Worm (Caenorhabditis elegans) whole organism, young adult: Measurements from ENCODE around the gene str-111.

Source experiments
- F33H1.4 ChIP-seq: fragments of 200-800 bp; sonication (Bioruptor generic); IDR thresholded peaks from 2 replicates; pipeline ENCODE4 v1.3.6; 2022; ENCODE audit warnings: missing genetic modification reagents, missing genetic modification characterization, missing compliant biosample characterization
- F49E8.2 ChIP-seq: sonication (generic microtip); optimal IDR thresholded peaks from 3 replicates; lab custom pipeline; 2017; ENCODE audit warnings: missing genetic modification characterization, mild to moderate bottlenecking, missing compliant biosample characterization, antibody characterized with exemption, moderate library complexity; ENCODE audit not compliant: insufficient read depth
- Y53G8AR.9 ChIP-seq: fragments of 200-800 bp; sonication (Bioruptor generic); conservative IDR thresholded peaks from 2 replicates; pipeline ENCODE4 v1.3.6; 2022; ENCODE audit warnings: missing genetic modification reagents, missing genetic modification characterization, missing compliant biosample characterization
- Y95B8A.8 ChIP-seq: fragments of 200-800 bp; sonication (Bioruptor generic); IDR thresholded peaks from 2 replicates; pipeline ENCODE4 v1.3.6; 2022; ENCODE audit warnings: missing genetic modification reagents, missing genetic modification characterization, missing compliant biosample characterization
- attf-5 ChIP-seq: fragments of 200-800 bp; sonication (Bioruptor generic); optimal IDR thresholded peaks from 2 replicates; lab custom pipeline; 2018; ENCODE audit warnings: mild to moderate bottlenecking, missing genetic modification characterization, missing compliant biosample characterization
- attf-6 ChIP-seq: fragments of 200-800 bp; sonication (Bioruptor generic); IDR thresholded peaks from 2 replicates; pipeline ENCODE4 v1.3.6; 2022; ENCODE audit warnings: missing genetic modification reagents, missing genetic modification characterization, missing compliant biosample characterization
- bed-2 ChIP-seq: fragments of 200-800 bp; sonication (Bioruptor generic); IDR thresholded peaks from 2 replicates; pipeline ENCODE4 v1.3.6; 2022; ENCODE audit warnings: missing genetic modification reagents, missing genetic modification characterization, missing compliant biosample characterization
- ceh-27 ChIP-seq: fragments of 200-800 bp; sonication (Bioruptor generic); optimal IDR thresholded peaks from 2 replicates; lab custom pipeline; 2018; ENCODE audit warnings: mild to moderate bottlenecking, missing genetic modification characterization, moderate library complexity, missing compliant biosample characterization
- efl-1 ChIP-seq: fragments of 150-350 bp; optimal IDR thresholded peaks from 2 replicates; lab custom pipeline; 2014; ENCODE audit warnings: missing biosample characterization, missing genetic modification reagents, missing genetic modification characterization
- egl-18 ChIP-seq: fragments of 200-800 bp; sonication (Bioruptor generic); IDR thresholded peaks from 2 replicates; pipeline ENCODE4 v1.3.6; 2022; ENCODE audit warnings: missing genetic modification reagents, missing genetic modification characterization, missing compliant biosample characterization
- ets-4 ChIP-seq: fragments of 200-800 bp; sonication (Bioruptor generic); optimal IDR thresholded peaks from 2 replicates; lab custom pipeline; 2018; ENCODE audit warnings: mild to moderate bottlenecking, missing genetic modification characterization, missing compliant biosample characterization
- gei-17 ChIP-seq: fragments of 200-800 bp; sonication (Bioruptor generic); optimal IDR thresholded peaks from 2 replicates; lab custom pipeline; 2018; ENCODE audit warnings: mild to moderate bottlenecking, missing genetic modification characterization, missing compliant biosample characterization
- hmg-20 ChIP-seq: fragments of 200-800 bp; sonication (Bioruptor generic); IDR thresholded peaks from 2 replicates; pipeline ENCODE4 v1.3.6; 2022; ENCODE audit warnings: missing genetic modification reagents, missing genetic modification characterization, missing compliant biosample characterization
- lag-1 ChIP-seq: fragments of 200-800 bp; sonication (Bioruptor generic); IDR thresholded peaks from 2 replicates; pipeline ENCODE4 v1.3.6; 2022; ENCODE audit warnings: missing genetic modification reagents, missing genetic modification characterization, missing compliant biosample characterization
- let-607 ChIP-seq, 2 experiments: fragments of 200-800 bp in 1 of 2; sonication (Bioruptor generic) in 1 of 2; sonication (generic microtip) in 1 of 2; optimal IDR thresholded peaks; 2 replicates each; lab custom pipeline; 2016 to 2018; ENCODE audit warnings: mild to moderate bottlenecking in 2 of 2, missing compliant biosample characterization in 2 of 2, missing genetic modification characterization in 2 of 2, moderate library complexity in 2 of 2, missing genotype in 1 of 2
- lin-54 ChIP-seq: fragments of 200-800 bp; sonication (Bioruptor generic); optimal IDR thresholded peaks from 2 replicates; lab custom pipeline; 2018; ENCODE audit warnings: mild to moderate bottlenecking, missing genetic modification characterization, missing compliant biosample characterization
- lsy-27 ChIP-seq: sonication (generic microtip); optimal IDR thresholded peaks from 2 replicates; lab custom pipeline; 2017; ENCODE audit warnings: missing genetic modification characterization, mild to moderate bottlenecking, missing compliant biosample characterization, antibody characterized with exemption, missing genotype, borderline replicate concordance; ENCODE audit not compliant: insufficient read depth
- nfya-1 ChIP-seq: sonication (generic microtip); optimal IDR thresholded peaks from 2 replicates; lab custom pipeline; 2017; ENCODE audit warnings: antibody characterized with exemption, missing compliant biosample characterization, missing genetic modification characterization, borderline replicate concordance; ENCODE audit not compliant: insufficient read depth
- nhr-80 ChIP-seq: sonication (generic microtip); optimal IDR thresholded peaks from 2 replicates; lab custom pipeline; 2016; ENCODE audit warnings: missing genetic modification characterization, missing compliant biosample characterization
- pbrm-1 ChIP-seq: fragments of 200-800 bp; sonication (Bioruptor generic); IDR thresholded peaks from 2 replicates; pipeline ENCODE4 v1.3.6; 2022; ENCODE audit warnings: missing genetic modification reagents, missing genetic modification characterization, missing compliant biosample characterization
- rec-8 ChIP-seq, 2 experiments: sonication (generic microtip); optimal IDR thresholded peaks; 2 replicates each; lab custom pipeline; 2016; ENCODE audit warnings: mild to moderate bottlenecking in 2 of 2, missing genetic modification characterization in 2 of 2, missing genetic modification reagents in 2 of 2, missing genotype in 2 of 2, missing biosample characterization in 1 of 2, missing compliant biosample characterization in 1 of 2, moderate library complexity in 1 of 2
- snpc-1.1 ChIP-seq: sonication (generic microtip); optimal IDR thresholded peaks from 2 replicates; lab custom pipeline; 2017; ENCODE audit warnings: missing genetic modification characterization, mild to moderate bottlenecking, missing compliant biosample characterization, antibody characterized with exemption, moderate library complexity, missing genotype, missing genetic modification reagents; ENCODE audit not compliant: insufficient read depth
- snpc-4 ChIP-seq, 5 experiments: fragments of 150-350 bp in 1 of 5; sonication (generic microtip) in 4 of 5; optimal IDR thresholded peaks; 2 replicates each; lab custom pipeline; 2014 to 2018; ENCODE audit warnings: missing genetic modification characterization in 5 of 5, missing biosample characterization in 3 of 5, antibody characterized with exemption in 2 of 5, mild to moderate bottlenecking in 2 of 5, missing compliant biosample characterization in 2 of 5, missing genotype in 2 of 5, moderate library complexity in 2 of 5, missing genetic modification reagents in 1 of 5
- tbp1 ChIP-seq: fragments of 200-800 bp; sonication (Bioruptor generic); optimal IDR thresholded peaks from 2 replicates; lab custom pipeline; 2018; ENCODE audit warnings: mild to moderate bottlenecking, missing genetic modification characterization, missing compliant biosample characterization
- zfh-2 ChIP-seq: fragments of 200-800 bp; sonication (Bioruptor generic); conservative IDR thresholded peaks from 2 replicates; pipeline ENCODE4 v1.3.6; 2022; ENCODE audit warnings: missing genetic modification reagents, missing genetic modification characterization, missing compliant biosample characterization
- ztf-22 ChIP-seq: fragments of 200-800 bp; sonication (Bioruptor generic); optimal IDR thresholded peaks from 2 replicates; lab custom pipeline; 2018; ENCODE audit warnings: mild to moderate bottlenecking, missing genetic modification characterization, moderate library complexity, missing compliant biosample characterization
- ztf-28 ChIP-seq: fragments of 200-800 bp; sonication (Bioruptor generic); IDR thresholded peaks from 2 replicates; pipeline ENCODE4 v1.3.6; 2022; ENCODE audit warnings: missing genetic modification reagents, missing genetic modification characterization, missing compliant biosample characterization
- ztf-3 ChIP-seq: fragments of 200-800 bp; sonication (Bioruptor generic); optimal IDR thresholded peaks from 2 replicates; lab custom pipeline; 2018; ENCODE audit warnings: mild to moderate bottlenecking, missing genetic modification characterization, missing compliant biosample characterization

str-111 gene

DNA sequence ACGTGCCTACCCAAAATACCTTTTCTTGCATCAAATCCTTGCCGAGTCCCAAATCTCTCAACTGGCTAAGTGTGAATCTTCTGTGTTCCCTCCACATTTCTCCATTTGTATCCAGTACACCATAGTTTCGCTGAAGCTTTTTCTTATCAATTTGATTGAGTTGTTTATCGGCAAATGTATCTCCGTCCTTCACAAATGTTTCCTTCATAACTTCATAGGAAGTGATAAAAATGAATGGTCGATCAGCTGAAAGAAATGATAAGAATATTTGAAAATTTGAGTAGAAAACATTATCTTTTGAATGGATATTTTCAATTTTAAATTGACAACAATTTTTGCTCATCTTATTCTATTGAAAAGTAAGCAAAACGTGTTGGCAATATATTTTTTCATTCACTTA is 6.3 kb upstream of the str-111 start:
- TF ChIP-seq lag-1 (no peak), ztf-3 (no peak), nhr-80 (tag; lab: Kevin White, UChicago) (peak; percentile 32), attf-5 (GFP tag; lab: Kevin White, UChicago) (no peak), gei-17 (GFP tag; lab: Kevin White, UChicago) (no peak), Y53G8AR.9 (GFP tag; lab: Robert Waterston, UW) (no peak)
- TF ChIP-seq, all 124 proteins: peak for 1

- TF ChIP-seq snpc-4 (GFP tag; optimal IDR thresholded peaks at IDR 0.05; lab: Kevin White, UChicago) (no peak), snpc-4 (tag; optimal IDR thresholded peaks at IDR 0.05; lab: Kevin White, UChicago) (no peak), rec-8 (tag; optimal IDR thresholded peaks at IDR 0.05; lab: Kevin White, UChicago) (no peak), ztf-22 (GFP tag; lab: Kevin White, UChicago) (no peak), F33H1.4 (GFP tag; lab: Robert Waterston, UW) (no peak), ztf-28 (GFP tag; lab: Robert Waterston, UW) (no peak), attf-6 (GFP tag; lab: Robert Waterston, UW) (no peak), tbp1 (GFP tag; lab: Kevin White, UChicago) (no peak), nfya-1 (tag; lab: Kevin White, UChicago) (no peak), lsy-27 (no peak), lin-54 (GFP tag; lab: Kevin White, UChicago) (no peak), egl-18 (GFP tag; lab: Robert Waterston, UW) (no peak), let-607 (tag; optimal IDR thresholded peaks at IDR 0.05; lab: Kevin White, UChicago) (no peak), lag-1 (no peak)
- TF ChIP-seq, all 124 proteins: peak for 0
Observed at ce11 chrV:16174109-16174508, 5.2 kb upstream of the str-111 start.

- TF ChIP-seq attf-6 (GFP tag; lab: Robert Waterston, UW): no peak
- TF ChIP-seq, all 124 proteins: peak for 0
Observed at ce11 chrV:16171721-16172120, 2.8 kb upstream of the str-111 start, which contains the start of gene K05D4.9. Gene K05D4.9 (minus strand): TSS chrV:16171821.

DNA sequence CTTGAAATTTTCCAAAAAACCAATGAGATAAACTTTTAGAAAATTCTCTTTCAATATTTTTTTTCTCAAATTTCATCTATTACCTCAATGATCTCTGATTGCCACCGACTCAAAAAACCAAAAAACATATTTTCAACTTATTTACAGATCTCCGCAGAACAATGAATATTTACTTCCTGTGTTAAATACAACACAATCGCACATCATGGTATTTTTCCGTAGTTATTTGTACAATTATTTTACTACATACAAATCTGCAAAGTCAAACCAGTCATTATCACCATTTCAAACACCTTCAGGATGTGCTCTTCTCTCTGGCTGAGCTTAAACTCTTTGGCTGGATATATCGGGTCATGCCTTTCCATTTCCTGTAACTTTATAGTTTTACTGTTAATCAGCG is 3.0 kb downstream of the str-111 start, which contains the start of gene str-108:
TSS of gene str-108 (plus strand) at position 301 of the 400 bp plus-strand sequence.
- TF ChIP-seq rec-8 (tag; optimal IDR thresholded peaks at IDR 0.05; lab: Kevin White, UChicago): no peak
- no peak for TF ChIP-seq efl-1 (GFP tag; lab: Kevin White, UChicago)
- TF ChIP-seq ceh-27 (GFP tag; lab: Kevin White, UChicago): no peak
- no peak for TF ChIP-seq ets-4 (GFP tag; lab: Kevin White, UChicago)

DNA sequence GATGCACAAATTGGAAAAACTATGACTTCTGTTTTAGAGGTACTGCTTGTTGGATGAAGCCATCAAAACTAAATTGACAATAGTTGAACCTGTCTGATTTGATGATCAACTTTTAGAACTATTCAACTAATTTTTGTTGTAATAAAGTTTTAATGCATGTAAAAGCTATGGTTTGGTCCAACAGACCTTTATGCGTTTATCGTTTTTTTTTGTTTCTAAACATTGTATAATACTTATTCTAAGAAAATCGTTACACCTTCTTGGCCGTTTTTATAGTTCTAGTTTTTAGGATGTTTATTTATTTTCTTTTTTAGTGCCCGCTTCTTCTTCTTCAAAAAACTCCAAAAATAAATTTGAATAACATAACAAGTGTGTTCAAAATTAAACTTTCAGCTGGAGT is 5.2 kb downstream of the str-111 start, which contains the start of gene F10A3.12:
TSS of gene F10A3.12 (plus strand) at position 301 of the 400 bp plus-strand sequence.
- TF ChIP-seq Y95B8A.8 (GFP tag; lab: Robert Waterston, UW) (no peak), F49E8.2 (tag; lab: Kevin White, UChicago) (no peak), snpc-1.1 (no peak), hmg-20 (GFP tag; lab: Robert Waterston, UW) (no peak), pbrm-1 (GFP tag; lab: Robert Waterston, UW) (no peak), egl-18 (GFP tag; lab: Robert Waterston, UW) (no peak), zfh-2 (GFP tag; lab: Robert Waterston, UW) (no peak), bed-2 (GFP tag; lab: Robert Waterston, UW) (no peak)
